Worm (Caenorhabditis elegans) whole organism, late embryonic: ENCODE data around the gene T27E4.1.

Experiments used
- K09A11.1 ChIP-seq: sonication (generic microtip); optimal IDR thresholded peaks from 2 replicates; lab custom pipeline; 2017; ENCODE audit warnings: antibody characterized with exemption, mild to moderate bottlenecking, missing genetic modification characterization, missing compliant biosample characterization; ENCODE audit not compliant: insufficient read depth
- ama-1 ChIP-seq: fragments of 150-350 bp; optimal IDR thresholded peaks from 2 replicates; lab custom pipeline; 2014
- ceh-18 ChIP-seq: sonication (generic microtip); optimal IDR thresholded peaks from 2 replicates; lab custom pipeline; 2016; ENCODE audit warnings: missing genetic modification characterization, missing compliant biosample characterization

- TF ChIP-seq ceh-18 (tag; lab: Kevin White, UChicago) (no peak), ama-1 (lab: Kevin White, UChicago) (no peak), K09A11.1 (tag; lab: Kevin White, UChicago) (no peak)
Observed at ce11 chrV:9065915-9066314, 26.2 kb upstream of the T27E4.1 start.
